Fruit fly (Drosophila melanogaster): ENCODE measurements around the gene norpA.
A peak's percentile ranks its signal among the peaks of the same experiment; 100 is the strongest.

Gene norpA

DNA sequence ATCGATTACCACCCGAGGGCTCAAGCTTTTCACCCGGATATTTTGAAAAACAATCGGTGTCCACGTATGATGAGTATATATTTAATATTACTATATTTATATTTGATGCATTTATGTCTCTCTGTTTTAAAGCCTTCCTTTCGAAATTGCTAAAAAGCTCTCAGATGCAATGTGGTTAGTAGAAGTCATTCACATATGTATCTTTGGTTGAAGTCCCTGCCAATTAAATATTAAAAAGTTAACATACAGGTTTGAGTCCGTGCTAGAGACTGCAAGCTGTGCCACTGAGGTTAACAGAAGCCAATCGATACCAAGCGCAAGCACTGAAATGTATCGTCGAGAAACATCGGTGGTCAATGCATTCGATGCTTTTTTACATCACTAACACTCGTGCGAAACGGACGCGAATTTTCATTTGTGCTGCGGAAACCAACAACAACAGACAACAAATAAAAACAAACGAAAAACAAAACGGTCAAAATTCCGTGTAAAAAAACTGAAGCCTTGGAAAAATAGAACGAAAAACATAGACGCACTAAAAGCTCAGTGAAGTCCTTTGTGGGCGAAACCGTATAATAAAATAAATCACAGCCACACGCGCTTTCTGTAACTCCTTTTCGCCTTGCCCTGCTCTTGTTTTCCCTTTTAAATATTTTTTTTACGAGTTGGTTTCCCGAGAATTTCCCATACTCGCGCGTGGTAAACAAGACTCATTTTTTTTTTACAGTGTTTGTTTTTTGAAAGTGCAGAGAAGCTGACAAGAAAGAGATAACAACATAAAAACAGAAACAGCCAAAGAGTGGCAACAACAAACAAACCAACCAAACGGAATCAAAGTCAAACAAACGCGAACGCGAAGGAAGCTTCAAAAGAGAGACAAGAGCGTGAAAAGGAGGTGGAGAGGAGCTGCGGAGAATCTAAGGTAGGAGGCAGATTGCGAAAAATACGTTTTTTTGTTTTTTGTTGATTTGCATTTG is at the start of gene norpA (continued):
- peak; percentile 71 for TF ChIP-seq Met (GFP tag; optimal IDR thresholded peaks at IDR 0.05)
- TF ChIP-seq svp (GFP tag): peak; percentile 77
- TF ChIP-seq CG34406 (GFP tag; optimal IDR thresholded peaks at IDR 0.05): peak; percentile 58
- peak; percentile 39 for TF ChIP-seq vri (GFP tag; optimal IDR thresholded peaks at IDR 0.05)
- peak; percentile 58 to 68 for TF ChIP-seq ss (GFP tag; optimal IDR thresholded peaks at IDR 0.05)
- no peak for TF ChIP-seq CG6854 (GFP tag; optimal IDR thresholded peaks at IDR 0.05)
- peak; percentile 22 for TF ChIP-seq cyc (GFP tag; optimal IDR thresholded peaks at IDR 0.05)
- no peak for TF ChIP-seq CG11294 (GFP tag; IDR thresholded peaks at IDR 0.05)
- TF ChIP-seq CG10631 (GFP tag; optimal IDR thresholded peaks at IDR 0.05): peak; percentile 27
- peak; percentile 71 for TF ChIP-seq CG15336 (GFP tag; IDR thresholded peaks at IDR 0.05)
- peak; percentile 59 for TF ChIP-seq net (GFP tag; optimal IDR thresholded peaks at IDR 0.05)

DNA sequence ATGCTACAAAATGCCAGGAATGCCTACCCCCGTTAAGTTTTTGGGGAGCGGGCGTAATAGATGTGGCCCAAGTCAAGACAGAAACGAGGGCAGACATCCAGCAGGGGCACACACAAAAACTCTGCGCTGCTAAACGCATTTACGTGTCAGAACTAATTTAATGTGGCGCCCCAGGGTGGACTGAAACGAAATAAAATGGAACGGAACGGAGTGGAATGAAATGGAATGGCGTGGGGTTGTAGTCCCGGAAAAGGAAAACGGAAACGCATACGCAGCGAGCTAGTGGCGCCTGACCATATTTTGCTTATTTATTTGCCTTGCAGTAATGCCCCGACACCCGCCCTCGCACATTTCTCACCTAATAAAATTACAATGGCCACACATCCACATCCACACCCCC is 48.9 kb upstream of the norpA start:
- TF ChIP-seq Gug (GFP tag; IDR thresholded peaks at IDR 0.05): no peak
- TF ChIP-seq CG8319 (GFP tag; optimal IDR thresholded peaks at IDR 0.05): no peak
- TF ChIP-seq net (GFP tag; optimal IDR thresholded peaks at IDR 0.05): no peak
- no peak for TF ChIP-seq CG4318 (GFP tag; optimal IDR thresholded peaks at IDR 0.05)
- no peak for TF ChIP-seq Met (GFP tag; optimal IDR thresholded peaks at IDR 0.05)
- TF ChIP-seq CG31627 (GFP tag; optimal IDR thresholded peaks at IDR 0.05): no peak
- no peak for TF ChIP-seq CG11294 (GFP tag; IDR thresholded peaks at IDR 0.05)
- no peak for TF ChIP-seq svp (GFP tag)
- TF ChIP-seq CG32006 (GFP tag; optimal IDR thresholded peaks at IDR 0.05): no peak
- TF ChIP-seq lz (GFP tag; optimal IDR thresholded peaks at IDR 0.05): no peak

DNA sequence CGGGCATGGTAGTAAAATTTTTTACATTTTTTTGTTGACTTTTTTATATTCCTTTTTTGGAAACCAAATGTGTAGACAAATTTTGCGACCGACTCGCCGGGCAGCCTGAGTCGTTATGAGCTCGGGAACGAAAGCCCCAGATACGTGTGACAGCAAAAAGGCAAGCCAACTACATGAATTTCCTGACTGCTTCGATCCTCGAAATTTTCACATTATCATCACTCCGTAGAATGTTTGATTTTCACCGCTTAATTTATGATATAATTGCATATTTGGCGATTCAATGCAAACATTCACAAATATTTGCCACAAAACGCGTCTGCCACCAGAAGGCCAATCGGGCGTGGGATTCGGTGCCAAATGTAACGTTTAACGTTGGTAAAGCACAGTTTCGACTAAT is 45.5 kb upstream of the norpA start, which contains the start of gene CG15577:
TSS of gene CG15577 (minus strand) at position 101 of the 400 bp plus-strand sequence.
- TF ChIP-seq Eip93F (GFP tag; optimal IDR thresholded peaks at IDR 0.05) (no peak), eg (GFP tag; IDR thresholded peaks at IDR 0.05) (no peak), CG8319 (GFP tag; optimal IDR thresholded peaks at IDR 0.05) (no peak), Sox14 (GFP tag; optimal IDR thresholded peaks at IDR 0.05) (no peak), acj6 (GFP tag; optimal IDR thresholded peaks at IDR 0.05) (no peak), CG8119 (GFP tag; IDR thresholded peaks at IDR 0.05) (no peak), Gug (GFP tag; IDR thresholded peaks at IDR 0.05) (no peak), fd85E (GFP tag; optimal IDR thresholded peaks at IDR 0.05) (no peak), CG32006 (GFP tag; optimal IDR thresholded peaks at IDR 0.05) (no peak), cyc (GFP tag; optimal IDR thresholded peaks at IDR 0.05) (no peak), svp (GFP tag) (no peak), Smox (GFP tag; optimal IDR thresholded peaks at IDR 0.05) (no peak), spab (GFP tag; optimal IDR thresholded peaks at IDR 0.05) (no peak), fd59A (GFP tag; optimal IDR thresholded peaks at IDR 0.05) (no peak), CG34406 (GFP tag; optimal IDR thresholded peaks at IDR 0.05) (no peak), CG8632 (GFP tag; optimal IDR thresholded peaks at IDR 0.05) (no peak), CG11294 (GFP tag; IDR thresholded peaks at IDR 0.05) (no peak), Met (GFP tag; optimal IDR thresholded peaks at IDR 0.05) (no peak), Hr4 (GFP tag; optimal IDR thresholded peaks at IDR 0.05) (no peak)

- TF ChIP-seq CG6854 (GFP tag; optimal IDR thresholded peaks at IDR 0.05): no peak
- TF ChIP-seq CG6792 (GFP tag; optimal IDR thresholded peaks at IDR 0.05): no peak
- no peak for TF ChIP-seq fd85E (GFP tag; optimal IDR thresholded peaks at IDR 0.05)
- TF ChIP-seq dac (GFP tag; optimal IDR thresholded peaks at IDR 0.05): no peak
- TF ChIP-seq CG7368 (GFP tag; optimal IDR thresholded peaks at IDR 0.05): no peak
- TF ChIP-seq topi (GFP tag; optimal IDR thresholded peaks at IDR 0.05): no peak
- TF ChIP-seq pdm3 (GFP tag; optimal IDR thresholded peaks at IDR 0.05): no peak
- no peak for TF ChIP-seq CG9139 (GFP tag; optimal IDR thresholded peaks at IDR 0.05)
- TF ChIP-seq CG1621 (tag; optimal IDR thresholded peaks at IDR 0.05): no peak
Measured at dm6 chrX:4277861-4278260, 44.6 kb upstream of the norpA start, which contains the start of gene CG15578. TSS of gene CG15578 (minus strand) at chrX:4277961.

Measured in whole organism, prepupa.